Worm (Caenorhabditis elegans) whole organism, young adult: Measurements from ENCODE around the gene str-64.

Experiments used
- B0019.2 ChIP-seq: fragments of 200-800 bp; sonication (Bioruptor generic); conservative IDR thresholded peaks from 2 replicates; pipeline ENCODE4 v1.3.6; 2022; ENCODE audit warnings: missing genetic modification reagents, missing genetic modification characterization, missing compliant biosample characterization
- F22D6.2 ChIP-seq: sonication (generic microtip); optimal IDR thresholded peaks from 2 replicates; lab custom pipeline; 2016; ENCODE audit warnings: mild to moderate bottlenecking, missing genetic modification characterization, missing compliant biosample characterization
- F57C9.4 ChIP-seq: sonication (generic microtip); optimal IDR thresholded peaks from 2 replicates; lab custom pipeline; 2017; ENCODE audit warnings: mild to moderate bottlenecking, missing genetic modification characterization, missing compliant biosample characterization
- T07F8.4 ChIP-seq: sonication (generic microtip); optimal IDR thresholded peaks from 2 replicates; lab custom pipeline; 2016; ENCODE audit warnings: mild to moderate bottlenecking, missing genetic modification characterization, moderate library complexity, missing compliant biosample characterization
- T26A5.8 ChIP-seq: sonication (generic microtip); optimal IDR thresholded peaks from 2 replicates; lab custom pipeline; 2016; ENCODE audit warnings: missing genetic modification characterization, missing compliant biosample characterization
- Y95B8A.8 ChIP-seq: fragments of 200-800 bp; sonication (Bioruptor generic); IDR thresholded peaks from 2 replicates; pipeline ENCODE4 v1.3.6; 2022; ENCODE audit warnings: missing genetic modification reagents, missing genetic modification characterization, missing compliant biosample characterization
- ama-1 ChIP-seq, 3 experiments: fragments of 150-350 bp in 1 of 3; sonication (generic microtip) in 2 of 3; optimal IDR thresholded peaks; 2 replicates each; lab custom pipeline; 2014 to 2018; ENCODE audit warnings: missing biosample characterization in 2 of 3, missing genetic modification characterization in 2 of 3, missing genetic modification reagents in 2 of 3
- aptf-3 ChIP-seq: fragments of 200-800 bp; sonication (Bioruptor generic); IDR thresholded peaks from 2 replicates; pipeline ENCODE4 v1.3.6; 2022; ENCODE audit warnings: missing genetic modification characterization, missing compliant biosample characterization
- ceh-27 ChIP-seq: fragments of 200-800 bp; sonication (Bioruptor generic); optimal IDR thresholded peaks from 2 replicates; lab custom pipeline; 2018; ENCODE audit warnings: mild to moderate bottlenecking, missing genetic modification characterization, moderate library complexity, missing compliant biosample characterization
- ceh-58 ChIP-seq: fragments of 200-800 bp; sonication (Bioruptor generic); IDR thresholded peaks from 2 replicates; pipeline ENCODE4 v1.3.6; 2022; ENCODE audit warnings: missing genetic modification characterization, missing compliant biosample characterization
- ceh-79 ChIP-seq: sonication (generic microtip); optimal IDR thresholded peaks from 2 replicates; lab custom pipeline; 2017; ENCODE audit warnings: mild to moderate bottlenecking, missing genetic modification characterization, missing compliant biosample characterization
- ceh-91 ChIP-seq: fragments of 200-800 bp; sonication (Bioruptor generic); IDR thresholded peaks from 2 replicates; pipeline ENCODE4 v1.3.6; 2022; ENCODE audit warnings: missing genetic modification reagents, missing genetic modification characterization, missing compliant biosample characterization
- chd-7 ChIP-seq: sonication (generic microtip); optimal IDR thresholded peaks from 2 replicates; lab custom pipeline; 2016; ENCODE audit warnings: mild to moderate bottlenecking, missing genetic modification characterization, moderate library complexity, missing compliant biosample characterization
- die-1 ChIP-seq: sonication (generic microtip); optimal IDR thresholded peaks from 2 replicates; lab custom pipeline; 2016; ENCODE audit warnings: missing genotype, mild to moderate bottlenecking, missing genetic modification characterization, missing compliant biosample characterization
- dox-1 ChIP-seq: fragments of 200-800 bp; sonication (Bioruptor generic); IDR thresholded peaks from 2 replicates; pipeline ENCODE4 v1.3.6; 2022; ENCODE audit warnings: missing genetic modification reagents, missing genetic modification characterization, missing compliant biosample characterization
- egl-44 ChIP-seq: fragments of 200-800 bp; sonication (Bioruptor generic); IDR thresholded peaks from 2 replicates; pipeline ENCODE4 v1.3.6; 2022; ENCODE audit warnings: missing genetic modification reagents, missing genetic modification characterization, missing compliant biosample characterization
- egrh-3 ChIP-seq: fragments of 200-800 bp; sonication (Bioruptor generic); IDR thresholded peaks from 2 replicates; pipeline ENCODE4 v1.3.6; 2022; ENCODE audit warnings: missing genetic modification reagents, missing genetic modification characterization, missing compliant biosample characterization
- hlh-12 ChIP-seq: sonication (generic microtip); optimal IDR thresholded peaks from 2 replicates; lab custom pipeline; 2016; ENCODE audit warnings: missing genetic modification characterization, missing compliant biosample characterization
- hsf-1 ChIP-seq: fragments of 200-800 bp; sonication (Bioruptor generic); IDR thresholded peaks from 2 replicates; pipeline ENCODE4 v1.3.6; 2022; ENCODE audit warnings: missing genetic modification reagents, missing genetic modification characterization, missing compliant biosample characterization
- let-526 ChIP-seq: fragments of 200-800 bp; sonication (Bioruptor generic); IDR thresholded peaks from 2 replicates; pipeline ENCODE4 v1.3.6; 2022; ENCODE audit warnings: missing genetic modification reagents, missing genetic modification characterization, missing compliant biosample characterization
- lin-40 ChIP-seq: sonication (generic microtip); optimal IDR thresholded peaks from 2 replicates; lab custom pipeline; 2016; ENCODE audit warnings: missing genetic modification characterization, mild to moderate bottlenecking, missing compliant biosample characterization, missing genotype, missing genetic modification reagents
- madf-3 ChIP-seq: fragments of 200-800 bp; sonication (Bioruptor generic); IDR thresholded peaks from 2 replicates; pipeline ENCODE4 v1.3.6; 2022; ENCODE audit warnings: missing genetic modification reagents, missing genetic modification characterization, missing compliant biosample characterization
- madf-8 ChIP-seq: fragments of 200-800 bp; sonication (Bioruptor generic); conservative IDR thresholded peaks from 2 replicates; pipeline ENCODE4 v1.3.6; 2022; ENCODE audit warnings: missing genetic modification reagents, missing genetic modification characterization, missing compliant biosample characterization
- mes-4 ChIP-seq: sonication (generic microtip); optimal IDR thresholded peaks from 2 replicates; lab custom pipeline; 2016; ENCODE audit warnings: missing genotype, missing genetic modification characterization, missing compliant biosample characterization
- nfya-2 ChIP-seq: fragments of 200-800 bp; sonication (Bioruptor generic); IDR thresholded peaks from 2 replicates; pipeline ENCODE4 v1.3.6; 2022; ENCODE audit warnings: missing genetic modification reagents, missing genetic modification characterization, missing compliant biosample characterization
- nhr-120 ChIP-seq: fragments of 200-800 bp; sonication (Bioruptor generic); IDR thresholded peaks from 2 replicates; pipeline ENCODE4 v1.3.6; 2022; ENCODE audit warnings: missing genetic modification characterization, missing compliant biosample characterization
- nhr-179 ChIP-seq: sonication (generic microtip); optimal IDR thresholded peaks from 2 replicates; lab custom pipeline; 2016; ENCODE audit warnings: mild to moderate bottlenecking, missing genetic modification characterization, missing compliant biosample characterization
- nhr-27 ChIP-seq: fragments of 200-800 bp; sonication (Bioruptor generic); optimal IDR thresholded peaks from 2 replicates; lab custom pipeline; 2018; ENCODE audit warnings: mild to moderate bottlenecking, missing genetic modification characterization, moderate library complexity, missing compliant biosample characterization
- nhr-80 ChIP-seq: sonication (generic microtip); optimal IDR thresholded peaks from 2 replicates; lab custom pipeline; 2016; ENCODE audit warnings: missing genetic modification characterization, missing compliant biosample characterization
- rcor-1 ChIP-seq: fragments of 200-800 bp; sonication (Bioruptor generic); IDR thresholded peaks from 2 replicates; pipeline ENCODE4 v1.3.6; 2022; ENCODE audit warnings: missing genetic modification reagents, missing genetic modification characterization, missing compliant biosample characterization
- rec-8 ChIP-seq, 2 experiments: sonication (generic microtip); optimal IDR thresholded peaks; 2 replicates each; lab custom pipeline; 2016; ENCODE audit warnings: mild to moderate bottlenecking in 2 of 2, missing genetic modification characterization in 2 of 2, missing genetic modification reagents in 2 of 2, missing genotype in 2 of 2, missing biosample characterization in 1 of 2, missing compliant biosample characterization in 1 of 2, moderate library complexity in 1 of 2
- sea-2 ChIP-seq: fragments of 200-800 bp; sonication (Bioruptor generic); IDR thresholded peaks from 2 replicates; pipeline ENCODE4 v1.3.6; 2022; ENCODE audit warnings: missing genetic modification characterization, missing compliant biosample characterization
- snpc-3.4 ChIP-seq: sonication (generic microtip); optimal IDR thresholded peaks from 2 replicates; lab custom pipeline; 2017; ENCODE audit warnings: missing genetic modification characterization, mild to moderate bottlenecking, missing compliant biosample characterization, antibody characterized with exemption, moderate library complexity, missing genotype, missing genetic modification reagents
- sptf-2 ChIP-seq: fragments of 200-800 bp; sonication (Bioruptor generic); optimal IDR thresholded peaks from 2 replicates; lab custom pipeline; 2018; ENCODE audit warnings: mild to moderate bottlenecking, missing genetic modification characterization, missing compliant biosample characterization
- unc-130 ChIP-seq: sonication (generic microtip); optimal IDR thresholded peaks from 2 replicates; lab custom pipeline; 2016; ENCODE audit warnings: missing genetic modification reagents, missing genetic modification characterization, missing compliant biosample characterization
- xnd-1 ChIP-seq: sonication (generic microtip); optimal IDR thresholded peaks from 2 replicates; lab custom pipeline; 2016; ENCODE audit warnings: missing genotype, missing genetic modification reagents, missing genetic modification characterization, missing compliant biosample characterization

Gene str-64

DNA sequence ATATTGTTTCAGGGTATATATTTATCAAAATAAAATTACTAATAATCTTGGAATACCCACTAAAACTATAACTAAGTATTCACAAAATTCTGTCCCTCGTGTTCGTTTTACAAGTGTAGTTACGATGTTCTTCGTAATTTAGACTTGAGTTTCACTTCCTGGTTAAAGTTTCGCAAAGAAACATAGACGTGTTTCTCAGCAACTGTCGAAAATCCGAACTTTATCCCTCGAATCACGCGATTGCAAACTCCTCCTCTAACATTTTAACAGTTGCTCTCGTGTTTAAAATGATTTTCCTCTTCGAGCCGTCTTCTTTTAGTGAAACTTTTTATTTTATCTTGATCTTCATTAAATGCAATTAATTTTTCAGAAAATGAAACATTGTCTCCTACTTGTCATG is 3.0 kb upstream of the str-64 start, which contains the start of gene T28A11.2:
T28A11.2 (plus strand) TSS at position 371 of the 400 bp plus-strand sequence.
- TF ChIP-seq egl-44 (GFP tag; lab: Robert Waterston, UW) (no peak), nhr-27 (no peak), hlh-12 (tag; lab: Kevin White, UChicago) (no peak), egrh-3 (GFP tag; lab: Robert Waterston, UW) (no peak), ceh-58 (no peak), F22D6.2 (tag; lab: Kevin White, UChicago) (no peak), rec-8 (tag; optimal IDR thresholded peaks at IDR 0.05; lab: Kevin White, UChicago) (no peak), B0019.2 (no peak), nhr-179 (tag; lab: Kevin White, UChicago) (no peak), nhr-80 (tag; lab: Kevin White, UChicago) (no peak), nhr-120 (GFP tag; lab: Robert Waterston, UW) (no peak), nfya-2 (GFP tag; lab: Robert Waterston, UW) (no peak)
- TF ChIP-seq, all 124 proteins: peak for 0

DNA sequence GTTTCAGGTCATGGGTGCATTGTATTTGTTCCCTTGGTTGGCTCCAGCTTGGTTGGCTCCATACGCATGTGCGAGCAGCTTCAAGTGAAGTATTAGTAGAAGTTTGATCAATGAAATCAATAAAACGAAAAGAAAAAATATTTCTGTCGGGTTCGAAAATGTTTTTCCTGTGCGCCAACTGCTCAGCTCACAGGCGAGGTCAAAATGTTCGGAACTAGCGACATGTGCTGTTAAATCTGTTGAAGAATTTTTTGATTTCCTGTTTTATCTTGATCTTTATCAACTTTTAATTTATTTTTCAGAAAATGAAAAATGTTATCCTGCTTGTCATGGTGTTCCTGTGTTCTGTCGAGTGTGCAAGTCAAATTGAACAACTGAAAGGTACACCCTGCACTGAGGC is 1.5 kb upstream of the str-64 start, which contains the start of gene T28A11.25:
T28A11.25 (plus strand) TSS at position 301 of the 400 bp plus-strand sequence.
- TF ChIP-seq let-526 (GFP tag; lab: Robert Waterston, UW): no peak
- 0 out of 2 replicates have a peak, but pooled peaks have one; percentile 28 for TF ChIP-seq madf-3 (GFP tag; lab: Robert Waterston, UW)
- no peak for TF ChIP-seq snpc-3.4 (tag; lab: Kevin White, UChicago)

DNA sequence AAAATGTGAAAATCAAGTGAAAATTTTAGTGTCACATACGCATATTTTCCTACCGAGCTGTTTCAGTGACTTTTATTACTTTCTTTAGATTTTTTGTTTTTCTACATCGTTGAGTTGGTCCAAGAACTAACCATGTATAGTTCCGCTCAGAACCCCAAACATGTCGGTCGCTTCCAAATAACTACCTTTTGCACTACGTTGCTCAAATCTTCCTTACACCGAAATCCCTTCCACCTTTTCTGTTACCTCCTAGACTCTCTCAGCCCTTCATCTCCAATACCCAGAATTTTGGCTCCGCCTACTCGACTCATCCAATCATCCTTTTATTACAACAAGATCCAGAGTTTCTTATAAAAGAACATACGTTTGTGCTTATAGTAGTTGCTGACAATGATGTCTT is 1.6 kb downstream of the str-64 start, which contains the start of gene F35F10.5:
F35F10.5 (plus strand) TSS at position 301 of the 400 bp plus-strand sequence.
- TF ChIP-seq sea-2 (GFP tag; lab: Robert Waterston, UW): no peak
- no peak for TF ChIP-seq ceh-27 (GFP tag; lab: Kevin White, UChicago)
- no peak for TF ChIP-seq lin-40
- no peak for TF ChIP-seq Y95B8A.8 (GFP tag; lab: Robert Waterston, UW)

DNA sequence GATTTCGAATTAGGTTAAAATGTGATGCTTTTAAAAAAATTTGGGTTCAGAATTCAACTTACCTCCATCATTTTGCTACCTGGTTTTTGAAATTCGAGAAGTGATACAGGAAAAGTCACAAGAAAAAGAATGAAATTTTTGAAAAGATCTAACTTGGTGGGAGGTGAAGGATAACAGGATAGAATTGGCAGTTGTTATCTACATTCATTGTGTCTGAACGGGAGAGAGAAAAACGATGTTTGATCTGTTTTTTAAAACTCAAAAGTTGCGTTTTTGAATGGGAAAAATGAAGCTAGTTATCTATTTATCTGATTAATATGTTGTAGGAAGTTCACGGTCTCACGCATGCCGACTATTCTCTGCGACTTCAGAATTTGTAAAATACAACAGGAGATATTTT is 4.3 kb downstream of the str-64 start, which contains the start of gene F35F10.7:
F35F10.7 (minus strand) TSS at position 101 of the 400 bp plus-strand sequence.
- no peak for TF ChIP-seq madf-8 (GFP tag; lab: Robert Waterston, UW)
- no peak for TF ChIP-seq unc-130 (GFP tag; lab: Kevin White, UChicago)
- TF ChIP-seq sptf-2 (GFP tag; lab: Kevin White, UChicago): no peak
- no peak for TF ChIP-seq mes-4
- no peak for TF ChIP-seq hsf-1 (GFP tag; lab: Robert Waterston, UW)
- no peak for TF ChIP-seq die-1 (tag; lab: Kevin White, UChicago)
- no peak for TF ChIP-seq chd-7 (tag; lab: Kevin White, UChicago)
- no peak for TF ChIP-seq dox-1 (GFP tag; lab: Robert Waterston, UW)
- no peak for TF ChIP-seq F57C9.4 (tag; lab: Kevin White, UChicago)
- TF ChIP-seq ceh-91 (GFP tag; lab: Robert Waterston, UW): no peak
- TF ChIP-seq ceh-79: no peak
- TF ChIP-seq T26A5.8 (tag; lab: Kevin White, UChicago): no peak
- TF ChIP-seq rcor-1 (GFP tag; lab: Robert Waterston, UW): no peak
- TF ChIP-seq aptf-3 (GFP tag; lab: Robert Waterston, UW): no peak
- TF ChIP-seq T07F8.4: no peak
- TF ChIP-seq ama-1 (optimal IDR thresholded peaks at IDR 0.05; lab: Kevin White, UChicago): no peak
- TF ChIP-seq ama-1 (GFP tag; optimal IDR thresholded peaks at IDR 0.05; lab: Kevin White, UChicago): no peak
- no peak for TF ChIP-seq let-526 (GFP tag; lab: Robert Waterston, UW)
- TF ChIP-seq xnd-1: no peak
